Worm (Caenorhabditis elegans): ENCODE data around the gene cyd-1.

cyd-1 gene

DNA sequence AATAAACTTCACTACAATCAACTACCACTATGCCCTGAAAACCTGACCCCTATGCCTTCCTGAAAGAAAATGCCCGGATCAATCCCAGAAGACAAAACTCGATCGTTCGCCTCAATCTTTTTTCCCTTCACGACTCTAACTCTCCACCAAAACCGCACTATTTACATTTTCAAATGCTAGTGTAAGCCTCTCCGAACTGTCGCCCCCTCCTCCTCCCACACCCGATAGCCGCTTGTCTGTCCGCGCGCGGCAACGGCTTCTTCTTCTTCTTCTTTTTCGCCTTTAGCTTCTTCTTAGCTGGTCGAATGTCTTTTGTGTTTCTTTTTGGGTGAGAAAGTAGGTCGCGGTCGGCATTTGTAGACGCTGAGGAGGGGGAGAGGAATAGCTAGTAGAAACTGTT lies 20.2 kb upstream of the cyd-1 start:
- TF ChIP-seq nhr-11 (tag; optimal IDR thresholded peaks at IDR 0.05) (no peak), ceh-18 (tag; optimal IDR thresholded peaks at IDR 0.05) (no peak), unc-55 (GFP tag; optimal IDR thresholded peaks at IDR 0.05) (no peak), ceh-22 (tag; optimal IDR thresholded peaks at IDR 0.05) (no peak), syd-9 (tag; optimal IDR thresholded peaks at IDR 0.05) (no peak), ceh-2 (tag; optimal IDR thresholded peaks at IDR 0.05) (no peak), odd-2 (tag; optimal IDR thresholded peaks at IDR 0.05) (no peak), pha-4 (tag; optimal IDR thresholded peaks at IDR 0.05) (no peak), lim-6 (tag; optimal IDR thresholded peaks at IDR 0.05) (no peak), C38D4.7 (GFP tag; optimal IDR thresholded peaks at IDR 0.05) (no peak), ceh-34 (tag; optimal IDR thresholded peaks at IDR 0.05) (no peak), ceh-45 (GFP tag; IDR thresholded peaks at IDR 0.05) (no peak), elt-4 (tag; optimal IDR thresholded peaks at IDR 0.05) (no peak), npax-4 (tag; optimal IDR thresholded peaks at IDR 0.05) (no peak), ceh-6 (GFP tag; optimal IDR thresholded peaks at IDR 0.05) (no peak)

DNA sequence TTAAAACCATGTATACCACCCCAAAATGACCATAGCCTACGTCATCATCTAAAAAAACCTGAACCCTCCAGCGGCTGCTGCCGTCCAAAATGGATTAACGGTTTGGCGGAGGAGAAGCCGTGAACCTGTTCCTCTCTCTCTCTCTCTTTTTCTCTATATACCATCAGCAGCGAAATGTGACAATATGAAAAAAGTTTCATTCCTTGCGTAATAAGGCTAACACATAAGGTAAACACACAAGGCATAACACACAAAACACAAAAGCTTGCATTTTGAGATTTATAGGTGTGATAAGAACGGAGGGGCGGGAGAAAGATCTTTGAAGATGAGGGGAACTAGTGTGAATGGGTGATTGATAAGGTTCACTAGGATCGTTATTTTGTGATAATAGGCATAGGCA lies 19.1 kb upstream of the cyd-1 start:
- TF ChIP-seq nhr-11 (tag; optimal IDR thresholded peaks at IDR 0.05) (no peak), ama-1 (optimal IDR thresholded peaks at IDR 0.05) (no peak), ets-4 (tag; optimal IDR thresholded peaks at IDR 0.05) (no peak), pag-3 (tag; optimal IDR thresholded peaks at IDR 0.05; ENCODE audit: borderline replicate concordance) (no peak), unc-86 (tag; optimal IDR thresholded peaks at IDR 0.05) (no peak), F13H6.1 (tag; optimal IDR thresholded peaks at IDR 0.05) (no peak), pat-9 (tag; optimal IDR thresholded peaks at IDR 0.05) (no peak), pax-1 (tag; optimal IDR thresholded peaks at IDR 0.05) (no peak), elt-4 (tag; optimal IDR thresholded peaks at IDR 0.05) (no peak), mec-3 (tag; optimal IDR thresholded peaks at IDR 0.05; ENCODE audit: borderline replicate concordance) (no peak), eyg-1 (tag; optimal IDR thresholded peaks at IDR 0.05) (no peak), ceh-19 (GFP tag; optimal IDR thresholded peaks at IDR 0.05) (no peak), unc-3 (GFP tag; conservative IDR thresholded peaks at IDR 0.05) (no peak), unc-3 (tag; optimal IDR thresholded peaks at IDR 0.05) (no peak), ceh-18 (tag; optimal IDR thresholded peaks at IDR 0.05) (no peak), syd-9 (tag; optimal IDR thresholded peaks at IDR 0.05) (no peak), hlh-6 (tag; optimal IDR thresholded peaks at IDR 0.05) (no peak), sox-2 (GFP tag; IDR thresholded peaks at IDR 0.05) (no peak), fkh-10 (GFP tag; optimal IDR thresholded peaks at IDR 0.05) (no peak)

DNA sequence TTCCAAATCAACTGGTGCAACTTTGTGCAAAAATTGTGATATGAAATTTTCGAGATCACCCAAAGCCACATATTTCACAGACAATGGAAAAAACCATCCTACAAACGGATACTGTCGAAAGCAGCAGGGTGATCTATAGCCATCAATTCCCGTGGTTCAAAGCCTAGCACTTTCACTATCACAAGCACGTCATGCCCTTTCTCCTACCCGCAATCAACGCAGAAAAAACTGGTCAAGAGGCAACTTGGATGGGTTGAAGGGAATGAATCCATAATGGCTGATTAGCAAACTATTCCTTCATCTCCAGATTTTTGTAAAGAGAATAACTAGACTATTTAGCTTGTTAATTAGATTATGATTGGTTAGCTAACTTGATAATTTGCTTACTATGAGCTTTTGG lies 18.6 kb upstream of the cyd-1 start:
- TF ChIP-seq pat-9 (tag; optimal IDR thresholded peaks at IDR 0.05) = no peak
- TF ChIP-seq ceh-14 (tag; optimal IDR thresholded peaks at IDR 0.05) = no peak
- TF ChIP-seq dmd-4 (tag; optimal IDR thresholded peaks at IDR 0.05; ENCODE audit: borderline replicate concordance) = no peak
- TF ChIP-seq hlh-8 (tag; optimal IDR thresholded peaks at IDR 0.05) = no peak
- TF ChIP-seq ref-2 (tag; optimal IDR thresholded peaks at IDR 0.05) = no peak
- TF ChIP-seq ceh-30 (tag; optimal IDR thresholded peaks at IDR 0.05) = no peak
- TF ChIP-seq unc-42 (tag; optimal IDR thresholded peaks at IDR 0.05) = no peak
- no peak for TF ChIP-seq C08G9.2 (tag; optimal IDR thresholded peaks at IDR 0.05)
- no peak for TF ChIP-seq sdc-2 (tag; optimal IDR thresholded peaks at IDR 0.05)
- no peak for TF ChIP-seq npax-4 (tag; optimal IDR thresholded peaks at IDR 0.05)
- no peak for TF ChIP-seq tbx-7 (tag; optimal IDR thresholded peaks at IDR 0.05)
- TF ChIP-seq syd-9 (tag; optimal IDR thresholded peaks at IDR 0.05) = no peak
- TF ChIP-seq ama-1 (optimal IDR thresholded peaks at IDR 0.05) = no peak
- TF ChIP-seq ceh-45 (GFP tag; IDR thresholded peaks at IDR 0.05) = no peak
- TF ChIP-seq T23F11.4 (GFP tag; optimal IDR thresholded peaks at IDR 0.05) = no peak
- no peak for TF ChIP-seq zip-5 (tag; optimal IDR thresholded peaks at IDR 0.05)
- TF ChIP-seq sox-2 (GFP tag; IDR thresholded peaks at IDR 0.05) = no peak

All from whole organism, late embryonic.